Comparison of ENCODE assay signal across 2 fruit fly cellular contexts in genomic region chr3L:12688723-12689122, dm6.
TF ChIP-seq lines count a peak whose summit lies in the region.

No protein-coding gene starts in this region.

- TF ChIP-seq CTCF in whole organism, embryonic (GFP tag; optimal IDR thresholded peaks at IDR 0.05; lab: Kevin White, UChicago): no peak

TF ChIP-seq in whole organism, embryonic, 481 proteins besides CTCF, POLR2A, EP300 and RAD21:
- peak; percentile 15 for TF ChIP-seq Nf-YB (GFP tag; optimal IDR thresholded peaks at IDR 0.05; lab: Kevin White, UChicago)
- peak; percentile 88 for TF ChIP-seq Deaf1 (tag; optimal IDR thresholded peaks at IDR 0.05; lab: Kevin White, UChicago)
- peak; percentile 85 for TF ChIP-seq mirr (GFP tag; optimal IDR thresholded peaks at IDR 0.05; lab: Kevin White, UChicago)
- no peak for TF ChIP-seq salm (tag; optimal IDR thresholded peaks at IDR 0.05; lab: Kevin White, UChicago)
- TF ChIP-seq CG5180 (GFP tag; optimal IDR thresholded peaks at IDR 0.05; lab: Kevin White, UChicago): peak; percentile 27
- TF ChIP-seq Nf-YC (tag; optimal IDR thresholded peaks at IDR 0.05; lab: Kevin White, UChicago): peak; percentile 43
- 0 out of 2 replicates have a peak, but pooled peaks have one; percentile 32 for TF ChIP-seq crol (GFP tag; IDR thresholded peaks at IDR 0.05; lab: Robert Waterston, UW)
- TF ChIP-seq dati (GFP tag; IDR thresholded peaks at IDR 0.05; lab: Robert Waterston, UW): no peak
- TF ChIP-seq ci (GFP tag; IDR thresholded peaks at IDR 0.05; lab: Robert Waterston, UW): 0 out of 3 replicates have a peak, but pooled peaks have one; percentile 16

TF ChIP-seq in whole organism, pupa, 21 proteins besides CTCF, POLR2A, EP300 and RAD21:
- TF ChIP-seq CG13204 (GFP tag; optimal IDR thresholded peaks at IDR 0.05; lab: Kevin White, UChicago) (peak; percentile 43), gl (tag; optimal IDR thresholded peaks at IDR 0.05; lab: Kevin White, UChicago) (no peak), CG17806 (tag; optimal IDR thresholded peaks at IDR 0.05; lab: Kevin White, UChicago) (no peak), fd96Ca (GFP tag; IDR thresholded peaks at IDR 0.05; lab: Robert Waterston, UW) (0 out of 3 replicates have a peak, but pooled peaks have one; percentile 22), CG8159 (tag; optimal IDR thresholded peaks at IDR 0.05; lab: Kevin White, UChicago) (no peak), Pif1B (GFP tag; optimal IDR thresholded peaks at IDR 0.05; lab: Kevin White, UChicago) (no peak), Ets98B (GFP tag; IDR thresholded peaks at IDR 0.05; lab: Robert Waterston, UW) (no peak), CG14655 (GFP tag; optimal IDR thresholded peaks at IDR 0.05; lab: Kevin White, UChicago) (no peak), CG12605 (GFP tag; IDR thresholded peaks at IDR 0.05; lab: Robert Waterston, UW) (no peak), CG9948 (tag; optimal IDR thresholded peaks at IDR 0.05; lab: Kevin White, UChicago) (no peak), CG32121 (GFP tag; IDR thresholded peaks at IDR 0.05; lab: Robert Waterston, UW) (no peak), Snoo (tag; optimal IDR thresholded peaks at IDR 0.05; lab: Kevin White, UChicago) (no peak), Pif1A (GFP tag; optimal IDR thresholded peaks at IDR 0.05; lab: Kevin White, UChicago) (no peak), CG15710 (tag; optimal IDR thresholded peaks at IDR 0.05; lab: Kevin White, UChicago) (no peak), D1 (tag; optimal IDR thresholded peaks at IDR 0.05; lab: Kevin White, UChicago) (no peak)
